Worm (Caenorhabditis elegans): ENCODE results near the gene srd-20.

srd-20 gene

ce11 chrV:6100492-6101004 lies 45.2 kb downstream of the srd-20 start, which contains the start of gene crt-1 (continued):
- TF ChIP-seq F26F4.8 (GFP tag; conservative IDR thresholded peaks at IDR 0.05) = no peak
- TF ChIP-seq mes-2 (tag; optimal IDR thresholded peaks at IDR 0.05; ENCODE audit: poor library complexity, severe bottlenecking) = peak; percentile 90
- TF ChIP-seq lsy-2 (tag; optimal IDR thresholded peaks at IDR 0.05) = peak; percentile 83 to 95
- TF ChIP-seq tra-1 (GFP tag; IDR thresholded peaks at IDR 0.05) = peak; percentile 68
- peak in 1 of 2 experiments; percentile 81 for TF ChIP-seq hif-1 (tag; optimal IDR thresholded peaks at IDR 0.05)
- TF ChIP-seq ceh-82 (tag; optimal IDR thresholded peaks at IDR 0.05) = no peak
- TF ChIP-seq F37D6.2 (tag; optimal IDR thresholded peaks at IDR 0.05) = peak; percentile 84
- peak; percentile 88 for TF ChIP-seq lin-13 (GFP tag; optimal IDR thresholded peaks at IDR 0.05)
- TF ChIP-seq mdl-1 (tag; optimal IDR thresholded peaks at IDR 0.05) = peak in 1 of 2 experiments; percentile 90
- TF ChIP-seq nhr-6 (tag; optimal IDR thresholded peaks at IDR 0.05) = peak; percentile 95
- peak; percentile 51; the same call in 1 of the 2 replicates for TF ChIP-seq madf-9 (GFP tag; conservative IDR thresholded peaks at IDR 0.05)
- peak; percentile 64 for TF ChIP-seq jun-1 (tag; optimal IDR thresholded peaks at IDR 0.05)
- peak; percentile 66; the same call in 1 of the 2 replicates for TF ChIP-seq dmd-9 (GFP tag; IDR thresholded peaks at IDR 0.05)
- TF ChIP-seq hlh-30 (tag; optimal IDR thresholded peaks at IDR 0.05; ENCODE audit: insufficient read depth) = peak; percentile 89
- peak; percentile 92 for TF ChIP-seq T26A8.4 (GFP tag; IDR thresholded peaks at IDR 0.05)
- peak; percentile 32 for TF ChIP-seq zfp-2 (tag; optimal IDR thresholded peaks at IDR 0.05)
- peak in 1 of 2 experiments; percentile 98 for TF ChIP-seq unc-62 (GFP tag; optimal IDR thresholded peaks at IDR 0.05 in 1 of 2)
- no peak for TF ChIP-seq unc-62 (tag; optimal IDR thresholded peaks at IDR 0.05)
- no peak for TF ChIP-seq nhr-237 (tag; optimal IDR thresholded peaks at IDR 0.05)
- no peak for TF ChIP-seq zip-11 (GFP tag; IDR thresholded peaks at IDR 0.05)
- peak; percentile 85 for TF ChIP-seq F10B5.3 (tag; optimal IDR thresholded peaks at IDR 0.05)
- peak; percentile 86 for TF ChIP-seq ctbp-1 (GFP tag; IDR thresholded peaks at IDR 0.05)
- TF ChIP-seq vab-7 (GFP tag; IDR thresholded peaks at IDR 0.05) = peak; percentile 49
- TF ChIP-seq duxl-1 (tag; optimal IDR thresholded peaks at IDR 0.05; ENCODE audit: poor library complexity) = peak; percentile 74
- TF ChIP-seq spr-3 (GFP tag; optimal IDR thresholded peaks at IDR 0.05) = peak; percentile 77
- peak; percentile 98 for TF ChIP-seq hlh-11 (tag; optimal IDR thresholded peaks at IDR 0.05)
- no peak for TF ChIP-seq ceh-44 (GFP tag; IDR thresholded peaks at IDR 0.05)
- TF ChIP-seq Y75B8A.6 (GFP tag; IDR thresholded peaks at IDR 0.05) = no peak
- TF ChIP-seq fos-1 (tag; optimal IDR thresholded peaks at IDR 0.05) = no peak
- peak; percentile 86 for TF ChIP-seq nhr-48 (tag; optimal IDR thresholded peaks at IDR 0.05)
- no peak for TF ChIP-seq ces-1 (GFP tag; optimal IDR thresholded peaks at IDR 0.05)
- TF ChIP-seq spr-1 (tag; optimal IDR thresholded peaks at IDR 0.05) = peak; percentile 78
- TF ChIP-seq lin-29 (GFP tag; IDR thresholded peaks at IDR 0.05) = peak; percentile 60; the same call in 1 of the 2 replicates
- TF ChIP-seq nhr-102 (tag; optimal IDR thresholded peaks at IDR 0.05) = peak; percentile 92
- TF ChIP-seq nhr-11 (tag; optimal IDR thresholded peaks at IDR 0.05) = peak; percentile 88
- no peak for TF ChIP-seq daf-8 (GFP tag; IDR thresholded peaks at IDR 0.05)
- peak; percentile 81 for TF ChIP-seq nhr-25 (tag; optimal IDR thresholded peaks at IDR 0.05; ENCODE audit: borderline replicate concordance, insufficient read depth)
- TF ChIP-seq gei-8 (GFP tag; optimal IDR thresholded peaks at IDR 0.05) = peak; percentile 69
- peak; percentile 86 for TF ChIP-seq nhr-42 (GFP tag; IDR thresholded peaks at IDR 0.05)
- TF ChIP-seq dmd-6 (GFP tag; IDR thresholded peaks at IDR 0.05) = peak; percentile 96
- TF ChIP-seq zfp-3 (GFP tag; conservative IDR thresholded peaks at IDR 0.05) = peak; percentile 81; the same call in 1 of the 2 replicates
- no peak for TF ChIP-seq daf-19 (GFP tag; conservative IDR thresholded peaks at IDR 0.05)
- TF ChIP-seq dpl-1 (GFP tag; optimal IDR thresholded peaks at IDR 0.05) = peak; percentile 84
- TF ChIP-seq T20F7.1 (GFP tag; optimal IDR thresholded peaks at IDR 0.05) = peak; percentile 84
- TF ChIP-seq lir-3 (tag; optimal IDR thresholded peaks at IDR 0.05) = peak; percentile 20
- TF ChIP-seq ZK337.2 (GFP tag; IDR thresholded peaks at IDR 0.05) = no peak
- peak; percentile 9 for TF ChIP-seq nhr-77 (tag; optimal IDR thresholded peaks at IDR 0.05)
- TF ChIP-seq ama-1 (optimal IDR thresholded peaks at IDR 0.05) = no peak
- peak; percentile 94 for TF ChIP-seq mep-1 (tag; optimal IDR thresholded peaks at IDR 0.05)
- no peak for TF ChIP-seq snpc-4 (tag; optimal IDR thresholded peaks at IDR 0.05)

Data from whole organism, L4 larva.